Worm (Caenorhabditis elegans) whole organism, mixed stage, embryonic: ENCODE measurements around the gene daf-19.

Experiments
- bed-3 ChIP-seq: fragments of 200-800 bp; sonication (Bioruptor generic); optimal IDR thresholded peaks from 3 replicates; lab custom pipeline; 2018; ENCODE audit warnings: mild to moderate bottlenecking, missing genetic modification characterization, moderate library complexity, missing compliant biosample characterization
- mep-1 ChIP-seq: fragments of 150-350 bp; optimal IDR thresholded peaks from 2 replicates; lab custom pipeline; 2017; ENCODE audit warnings: missing biosample characterization, missing genetic modification reagents, missing genetic modification characterization, inconsistent platforms
- nhr-28 ChIP-seq: fragments of 150-350 bp; optimal IDR thresholded peaks from 2 replicates; lab custom pipeline; 2014; ENCODE audit warnings: missing biosample characterization, missing genetic modification characterization
- ztf-11 ChIP-seq: fragments of 150-350 bp; optimal IDR thresholded peaks from 2 replicates; lab custom pipeline; 2014; ENCODE audit warnings: missing biosample characterization, missing genetic modification characterization

ce11 chrII:10182634-10183033 lies 13.5 kb upstream of the daf-19 start, which contains the start of gene srd-1:
- no peak for TF ChIP-seq bed-3 (GFP tag; lab: Kevin White, UChicago)
- TF ChIP-seq nhr-28 (tag; lab: Kevin White, UChicago), result no peak
- no peak for TF ChIP-seq mep-1 (tag; lab: Kevin White, UChicago)
- no peak for TF ChIP-seq ztf-11 (tag; lab: Kevin White, UChicago)
